Fruit fly (Drosophila melanogaster): ENCODE results near the gene Lcp65Ag3.

DNA sequence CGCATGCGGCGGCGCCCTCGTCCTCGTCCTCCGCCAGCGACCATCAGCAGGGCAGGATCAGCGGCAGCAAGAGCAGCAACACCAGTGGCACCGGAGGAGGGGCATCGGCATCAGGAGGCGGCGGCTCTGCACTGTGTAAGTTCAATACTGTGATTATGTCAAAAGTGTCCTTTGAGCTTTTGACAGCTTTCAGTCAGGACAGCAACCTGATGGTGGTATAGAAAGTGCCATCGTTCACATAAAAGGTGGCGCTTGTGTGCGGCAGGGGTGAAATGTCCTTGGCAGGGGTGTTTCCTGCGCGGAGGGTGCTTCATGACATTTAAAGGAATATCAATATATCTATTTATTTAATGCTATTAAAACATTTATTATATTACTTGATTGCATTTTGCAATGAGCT, 27.1 kb downstream of the Lcp65Ag3 start:
- TF ChIP-seq pan (optimal IDR thresholded peaks at IDR 0.05) (no peak), CG8478 (optimal IDR thresholded peaks at IDR 0.05) (no peak), psq (optimal IDR thresholded peaks at IDR 0.05) (no peak), usp (GFP tag; optimal IDR thresholded peaks at IDR 0.05) (no peak), Dll (optimal IDR thresholded peaks at IDR 0.05) (no peak), EcR (GFP tag; optimal IDR thresholded peaks at IDR 0.05) (no peak)

All from whole organism.